Fruit fly (Drosophila melanogaster) whole organism, embryonic: ENCODE results near the gene MAGE.

Experiments used
- Abd-B ChIP-seq: fragments of 200-800 bp; sonication (Bioruptor generic); optimal IDR thresholded peaks from 2 replicates; lab custom pipeline; 2018; ENCODE audit warnings: missing biosample characterization, mild to moderate bottlenecking, missing genetic modification characterization, moderate library complexity
- Antp ChIP-seq: fragments of 200-800 bp; sonication (Bioruptor generic); optimal IDR thresholded peaks from 3 replicates; lab custom pipeline; 2016; ENCODE audit warnings: missing biosample characterization, missing genetic modification characterization
- Asciz ChIP-seq: fragments of 200-800 bp; sonication (Bioruptor generic); optimal IDR thresholded peaks from 2 replicates; lab custom pipeline; 2017; ENCODE audit warnings: missing biosample characterization, mild to moderate bottlenecking, missing genetic modification characterization, missing genetic modification reagents
- Awh ChIP-seq: fragments of 200-800 bp; sonication (Bioruptor generic); IDR thresholded peaks from 2 replicates; pipeline ENCODE4, ENCODE4 v1.3.6; 2022; ENCODE audit warnings: missing biosample characterization, missing genetic modification characterization
- CG10959 ChIP-seq: fragments of 200-800 bp; sonication (Bioruptor generic); IDR thresholded peaks from 2 replicates; pipeline ENCODE4 v1.3.6; 2022; ENCODE audit warnings: missing biosample characterization, missing genetic modification characterization
- CG11723 ChIP-seq: fragments of 200-800 bp; sonication (Bioruptor generic); optimal IDR thresholded peaks from 2 replicates; lab custom pipeline; 2017; ENCODE audit warnings: missing biosample characterization, mild to moderate bottlenecking, missing genetic modification characterization
- CG12104 ChIP-seq: fragments of 200-800 bp; sonication (Bioruptor generic); optimal IDR thresholded peaks from 3 replicates; lab custom pipeline; 2016; ENCODE audit warnings: missing biosample characterization, missing genetic modification characterization
- CG1233 ChIP-seq: fragments of 200-800 bp; sonication (Bioruptor generic); optimal IDR thresholded peaks from 4 replicates; lab custom pipeline; 2018; ENCODE audit warnings: missing biosample characterization, mild to moderate bottlenecking, missing genetic modification characterization
- CG13424 ChIP-seq: fragments of 200-800 bp; sonication (Bioruptor generic); optimal IDR thresholded peaks from 2 replicates; lab custom pipeline; 2019; ENCODE audit warnings: missing biosample characterization, mild to moderate bottlenecking, missing genetic modification characterization, moderate library complexity
- CG14014 ChIP-seq: fragments of 200-800 bp; sonication (Bioruptor generic); IDR thresholded peaks from 2 replicates; pipeline ENCODE4 v1.3.6; 2022; ENCODE audit warnings: missing biosample characterization, missing genetic modification characterization
- CG14710 ChIP-seq: fragments of 200-800 bp; sonication (Bioruptor generic); optimal IDR thresholded peaks from 3 replicates; lab custom pipeline; 2019; ENCODE audit warnings: missing biosample characterization, mild to moderate bottlenecking, missing genetic modification characterization, moderate library complexity
- CG17829 ChIP-seq: fragments of 200-800 bp; optimal IDR thresholded peaks from 2 replicates; lab custom pipeline; 2019; ENCODE audit warnings: missing biosample characterization, mild to moderate bottlenecking, missing genetic modification characterization, moderate library complexity
- CG1832 ChIP-seq: fragments of 200-800 bp; sonication (Bioruptor generic); optimal IDR thresholded peaks from 2 replicates; lab custom pipeline; 2017; ENCODE audit warnings: missing biosample characterization, mild to moderate bottlenecking, missing genetic modification characterization, inconsistent platforms
- CG3281 ChIP-seq: fragments of 200-800 bp; sonication (Bioruptor generic); optimal IDR thresholded peaks from 3 replicates; lab custom pipeline; 2017; ENCODE audit warnings: missing biosample characterization, mild to moderate bottlenecking, missing genetic modification characterization
- CG33557 ChIP-seq: fragments of 200-800 bp; sonication (Bioruptor generic); optimal IDR thresholded peaks from 2 replicates; lab custom pipeline; 2019; ENCODE audit warnings: missing biosample characterization, mild to moderate bottlenecking, missing genetic modification characterization, moderate library complexity
- CG6254 ChIP-seq: fragments of 200-800 bp; sonication (Bioruptor generic); optimal IDR thresholded peaks from 3 replicates; lab custom pipeline; 2017; ENCODE audit warnings: mild to moderate bottlenecking, missing biosample characterization, missing genetic modification reagents, missing genetic modification characterization
- CG6765 ChIP-seq: fragments of 200-800 bp; sonication (Bioruptor generic); optimal IDR thresholded peaks from 3 replicates; lab custom pipeline; 2017; ENCODE audit warnings: missing biosample characterization, mild to moderate bottlenecking, missing genetic modification characterization
- CG8089 ChIP-seq: fragments of 200-800 bp; sonication (Bioruptor generic); optimal IDR thresholded peaks from 3 replicates; lab custom pipeline; 2016; ENCODE audit warnings: missing biosample characterization, missing genetic modification characterization
- CG8290 ChIP-seq, 3 experiments: fragments of 200-800 bp; sonication (Bioruptor generic); optimal IDR thresholded peaks; 2 replicates each; lab custom pipeline; 2016 to 2019; ENCODE audit warnings: missing biosample characterization in 3 of 3, missing genetic modification characterization in 3 of 3, mild to moderate bottlenecking in 2 of 3, moderate library complexity in 1 of 3
- CG8478 ChIP-seq: fragments of >200 bp; optimal IDR thresholded peaks from 2 replicates; lab custom pipeline; 2018
- CG9797 ChIP-seq: fragments of 200-800 bp; sonication (Bioruptor generic); optimal IDR thresholded peaks from 3 replicates; lab custom pipeline; 2018; ENCODE audit warnings: missing biosample characterization, mild to moderate bottlenecking, missing genetic modification characterization
- CG9876 ChIP-seq: fragments of 200-800 bp; sonication (Bioruptor generic); optimal IDR thresholded peaks from 2 replicates; lab custom pipeline; 2016; ENCODE audit warnings: missing biosample characterization, missing genetic modification characterization
- D19B ChIP-seq: fragments of 200-800 bp; sonication (Bioruptor generic); optimal IDR thresholded peaks from 2 replicates; lab custom pipeline; 2017; ENCODE audit warnings: missing biosample characterization, mild to moderate bottlenecking, missing genetic modification characterization
- Dfd ChIP-seq, 2 experiments: fragments of >200 bp; optimal IDR thresholded peaks; 2 replicates each; lab custom pipeline; 2017; ENCODE audit warnings: missing biosample characterization in 2 of 2, missing genetic modification characterization in 2 of 2
- HLH54F ChIP-seq: fragments of 200-800 bp; sonication (Bioruptor generic); optimal IDR thresholded peaks from 3 replicates; lab custom pipeline; 2016; ENCODE audit warnings: missing biosample characterization, missing genetic modification characterization
- MBD-R2 ChIP-seq: fragments of 200-800 bp; sonication (Bioruptor generic); IDR thresholded peaks from 2 replicates; pipeline ENCODE4 v1.3.6; 2022; ENCODE audit warnings: missing biosample characterization, missing genetic modification characterization
- Mad ChIP-seq: fragments of 200-800 bp; sonication (Bioruptor generic); optimal IDR thresholded peaks from 2 replicates; lab custom pipeline; 2016; ENCODE audit warnings: missing biosample characterization, missing genetic modification characterization
- Mes4 ChIP-seq: fragments of 200-800 bp; sonication (Bioruptor generic); optimal IDR thresholded peaks from 2 replicates; lab custom pipeline; 2016; ENCODE audit warnings: missing biosample characterization, missing genetic modification characterization
- Neu2 ChIP-seq: fragments of 200-800 bp; sonication (Bioruptor generic); optimal IDR thresholded peaks from 3 replicates; lab custom pipeline; 2016; ENCODE audit warnings: missing biosample characterization, missing genetic modification characterization, borderline replicate concordance
- NfI ChIP-seq: fragments of 200-800 bp; sonication (Bioruptor generic); optimal IDR thresholded peaks from 3 replicates; lab custom pipeline; 2018; ENCODE audit warnings: missing biosample characterization, mild to moderate bottlenecking, missing genetic modification characterization, moderate library complexity
- Trl ChIP-seq, 3 experiments: fragments of >200 bp in 2 of 3; fragments of 200-800 bp in 1 of 3; sonication (Bioruptor generic) in 1 of 3; optimal IDR thresholded peaks; 2 replicates in 1 of 3; 3 replicates in 2 of 3; lab custom pipeline; 2016 to 2017; ENCODE audit warnings: missing biosample characterization in 1 of 3, missing genetic modification characterization in 1 of 3
- ab ChIP-seq: fragments of 200-800 bp; sonication (Bioruptor generic); optimal IDR thresholded peaks from 2 replicates; lab custom pipeline; 2016; ENCODE audit warnings: missing biosample characterization, missing genetic modification characterization
- ac ChIP-seq: fragments of 200-800 bp; sonication (Bioruptor generic); optimal IDR thresholded peaks from 3 replicates; lab custom pipeline; 2017; ENCODE audit warnings: missing biosample characterization, mild to moderate bottlenecking, missing genetic modification characterization
- bcd ChIP-seq: fragments of 200-800 bp; sonication (Bioruptor generic); optimal IDR thresholded peaks from 2 replicates; lab custom pipeline; 2017; ENCODE audit warnings: missing biosample characterization, mild to moderate bottlenecking, missing genetic modification characterization
- cwo ChIP-seq: fragments of 200-800 bp; sonication (Bioruptor generic); optimal IDR thresholded peaks from 3 replicates; lab custom pipeline; 2017; ENCODE audit warnings: missing biosample characterization, missing genetic modification characterization, mild to moderate bottlenecking, moderate library complexity, missing genetic modification reagents
- da ChIP-seq: fragments of 200-800 bp; sonication (Bioruptor generic); optimal IDR thresholded peaks from 2 replicates; lab custom pipeline; 2016; ENCODE audit warnings: missing biosample characterization, missing genetic modification characterization
- eve ChIP-seq, 2 experiments: fragments of >200 bp; optimal IDR thresholded peaks; 2 replicates each; lab custom pipeline; 2017; ENCODE audit warnings: missing biosample characterization in 2 of 2, missing genetic modification characterization in 2 of 2
- fd102C ChIP-seq: fragments of 200-800 bp; sonication (Bioruptor generic); optimal IDR thresholded peaks from 2 replicates; lab custom pipeline; 2018; ENCODE audit warnings: missing biosample characterization, mild to moderate bottlenecking, missing genetic modification characterization, moderate library complexity
- grau ChIP-seq: fragments of 200-800 bp; optimal IDR thresholded peaks from 3 replicates; lab custom pipeline; 2019; ENCODE audit warnings: missing biosample characterization, mild to moderate bottlenecking, missing genetic modification characterization, moderate library complexity
- gsb-n ChIP-seq: fragments of 200-800 bp; sonication (Bioruptor generic); optimal IDR thresholded peaks from 3 replicates; lab custom pipeline; 2018; ENCODE audit warnings: missing biosample characterization, mild to moderate bottlenecking, missing genetic modification characterization
- nerfin-1 ChIP-seq: fragments of 200-800 bp; sonication (Bioruptor generic); optimal IDR thresholded peaks from 3 replicates; lab custom pipeline; 2019; ENCODE audit warnings: missing biosample characterization, mild to moderate bottlenecking, missing genetic modification characterization, moderate library complexity
- org-1 ChIP-seq: fragments of 200-800 bp; sonication (Bioruptor generic); optimal IDR thresholded peaks from 2 replicates; lab custom pipeline; 2017; ENCODE audit warnings: missing biosample characterization, missing genetic modification characterization
- pfk ChIP-seq: fragments of 200-800 bp; sonication (Bioruptor generic); optimal IDR thresholded peaks from 2 replicates; lab custom pipeline; 2018; ENCODE audit warnings: missing biosample characterization, mild to moderate bottlenecking, missing genetic modification characterization, moderate library complexity
- scrt ChIP-seq: fragments of 200-800 bp; sonication (Bioruptor generic); optimal IDR thresholded peaks from 2 replicates; lab custom pipeline; 2018; ENCODE audit warnings: missing biosample characterization, mild to moderate bottlenecking, missing genetic modification characterization, moderate library complexity
- shn ChIP-seq: fragments of 200-800 bp; sonication (Bioruptor generic); optimal IDR thresholded peaks from 3 replicates; lab custom pipeline; 2016; ENCODE audit warnings: missing biosample characterization, missing genetic modification characterization
- so ChIP-seq: fragments of 200-800 bp; sonication (Bioruptor generic); IDR thresholded peaks from 3 replicates; pipeline ENCODE4 v1.3.6; 2022; ENCODE audit warnings: missing biosample characterization, missing genetic modification characterization
- sqz ChIP-seq: fragments of 200-800 bp; sonication (Bioruptor generic); optimal IDR thresholded peaks from 3 replicates; lab custom pipeline; 2018; ENCODE audit warnings: missing biosample characterization, mild to moderate bottlenecking, missing genetic modification characterization
- zf30C ChIP-seq: fragments of 200-800 bp; sonication (Bioruptor generic); optimal IDR thresholded peaks from 3 replicates; lab custom pipeline; 2018; ENCODE audit warnings: missing biosample characterization, mild to moderate bottlenecking, missing genetic modification characterization

MAGE gene

dm6 chr3R:7108589-7109312 is 46.2 kb downstream of the MAGE start:
- TF ChIP-seq HLH54F (GFP tag; lab: Kevin White, UChicago) (peak; percentile 49), D19B (peak; percentile 31), CG10959 (GFP tag; lab: Robert Waterston, UW) (no peak), CG12104 (GFP tag; lab: Kevin White, UChicago) (peak; percentile 92), CG8089 (GFP tag; lab: Kevin White, UChicago) (peak; percentile 88), CG1233 (peak; percentile 93), zf30C (GFP tag; lab: Kevin White, UChicago) (peak; percentile 98), CG11723 (GFP tag; lab: Kevin White, UChicago) (peak; percentile 87), CG6254 (GFP tag; lab: Kevin White, UChicago) (peak; percentile 93), cwo (GFP tag; lab: Kevin White, UChicago) (peak; percentile 69), Antp (GFP tag; lab: Kevin White, UChicago) (peak; percentile 71), so (GFP tag; lab: Robert Waterston, UW) (no peak), fd102C (peak; percentile 77), bcd (GFP tag; lab: Kevin White, UChicago) (peak; percentile 91), ab (GFP tag; lab: Kevin White, UChicago) (peak; percentile 74), CG33557 (GFP tag; lab: Kevin White, UChicago) (peak; percentile 99), nerfin-1 (peak; percentile 97), Mes4 (GFP tag; lab: Kevin White, UChicago) (peak; percentile 93), eve (GFP tag; optimal IDR thresholded peaks at IDR 0.05; lab: Kevin White, UChicago) (peak in 1 of 2 experiments; percentile 52), da (GFP tag; lab: Kevin White, UChicago) (peak; percentile 64), CG6765 (GFP tag; lab: Kevin White, UChicago) (no peak), CG14014 (GFP tag; lab: Robert Waterston, UW) (no peak), Abd-B (GFP tag; lab: Kevin White, UChicago) (peak; percentile 92), CG13424 (tag; lab: Kevin White, UChicago) (peak; percentile 97), pfk (GFP tag; lab: Kevin White, UChicago) (no peak), shn (GFP tag; lab: Kevin White, UChicago) (peak; percentile 77), sqz (GFP tag; lab: Kevin White, UChicago) (peak; percentile 93), scrt (peak; percentile 78), CG9797 (GFP tag; lab: Kevin White, UChicago) (peak; percentile 30), Awh (GFP tag; lab: Robert Waterston, UW) (no peak), CG3281 (GFP tag; lab: Kevin White, UChicago) (peak; percentile 64), CG9876 (GFP tag; lab: Kevin White, UChicago) (peak; percentile 67), gsb-n (peak; percentile 98), CG8290 (GFP tag; optimal IDR thresholded peaks at IDR 0.05; lab: Kevin White, UChicago) (peak; percentile 95), CG8290 (tag; optimal IDR thresholded peaks at IDR 0.05; lab: Kevin White, UChicago) (peak; percentile 50 to 91), Neu2 (GFP tag; lab: Kevin White, UChicago) (peak; percentile 76), MBD-R2 (GFP tag; lab: Robert Waterston, UW) (no peak), NfI (peak; percentile 80), CG8478 (lab: Kevin White, UChicago) (no peak), Dfd (GFP tag; optimal IDR thresholded peaks at IDR 0.05; lab: Kevin White, UChicago) (no peak), grau (tag; lab: Kevin White, UChicago) (peak; percentile 94), CG1832 (GFP tag; lab: Kevin White, UChicago) (no peak), ac (GFP tag; lab: Kevin White, UChicago) (peak; percentile 93), CG17829 (tag; lab: Kevin White, UChicago) (peak; percentile 99), Trl (optimal IDR thresholded peaks at IDR 0.05; lab: Kevin White, UChicago) (peak in 1 of 2 experiments; percentile 69), Trl (GFP tag; optimal IDR thresholded peaks at IDR 0.05; lab: Kevin White, UChicago) (peak; percentile 76), org-1 (GFP tag; lab: Kevin White, UChicago) (peak; percentile 87), Asciz (peak; percentile 97), Mad (GFP tag; lab: Kevin White, UChicago) (peak; percentile 90), CG14710 (tag; lab: Kevin White, UChicago) (peak; percentile 98)
